Worm (Caenorhabditis elegans): Measurements from ENCODE around the gene B0524.6.

- no peak for TF ChIP-seq jun-1 (tag; optimal IDR thresholded peaks at IDR 0.05)
- TF ChIP-seq lin-39 (tag; optimal IDR thresholded peaks at IDR 0.05) = no peak
- TF ChIP-seq unc-62 (GFP tag; optimal IDR thresholded peaks at IDR 0.05) = no peak
- TF ChIP-seq nhr-90 (tag; optimal IDR thresholded peaks at IDR 0.05; ENCODE audit: poor library complexity) = no peak
- TF ChIP-seq isw-1 (GFP tag; IDR thresholded peaks at IDR 0.05) = no peak
Observed at ce11 chrIII:1943488-1943887, 38.0 kb upstream of the B0524.6 start, which contains the start of gene F53A3.1.

Measured in whole organism, L1 larva.